Fruit fly (Drosophila melanogaster): ENCODE results near the gene Cad96Ca.

Cad96Ca gene

DNA sequence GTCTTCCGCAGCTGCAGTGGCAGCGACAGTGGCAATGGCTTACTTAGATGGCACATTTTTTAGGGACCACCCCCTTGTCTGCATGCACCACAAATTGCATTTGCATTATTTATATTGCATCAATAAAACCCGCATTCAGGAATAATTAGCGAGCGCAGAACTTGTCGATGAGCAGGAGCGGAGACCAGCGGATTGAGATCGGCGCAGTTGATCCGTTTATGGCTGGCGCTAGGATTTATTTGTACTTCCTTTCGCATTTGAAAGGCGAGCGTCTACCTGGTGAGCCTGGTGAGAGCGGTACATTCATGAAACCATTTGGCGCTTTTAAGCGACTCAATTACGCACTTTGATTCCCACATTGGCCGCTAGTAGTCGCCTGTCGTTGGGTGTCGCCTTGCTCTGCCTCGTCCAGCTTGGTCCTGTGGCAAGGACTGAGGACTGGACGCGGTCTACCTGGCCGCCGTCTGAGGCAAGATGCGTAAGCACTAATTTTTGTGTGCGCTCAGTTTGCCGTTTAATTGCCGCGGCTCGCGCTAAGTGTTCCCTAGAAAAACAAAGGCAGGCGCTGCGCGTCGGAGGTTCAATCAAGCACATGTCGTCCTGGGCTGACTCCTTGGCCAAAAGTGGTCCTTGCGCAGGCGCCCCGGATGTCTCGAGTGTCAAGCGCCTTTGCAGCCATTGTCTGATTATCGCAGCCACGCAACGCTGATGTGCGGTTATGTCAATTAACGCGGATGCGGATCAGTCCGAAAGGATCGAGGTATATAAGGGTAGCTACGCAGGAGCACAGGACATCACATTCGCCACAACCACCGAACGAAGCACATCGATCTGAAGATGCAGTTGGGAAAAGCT lies 13.1 kb downstream of the Cad96Ca start, which contains the start of gene CG13653:
CG13653 (plus strand) TSS at position 805 of the 855 bp plus-strand sequence.
- TF ChIP-seq pan (optimal IDR thresholded peaks at IDR 0.05) (no peak), usp (GFP tag; optimal IDR thresholded peaks at IDR 0.05) (no peak)

DNA sequence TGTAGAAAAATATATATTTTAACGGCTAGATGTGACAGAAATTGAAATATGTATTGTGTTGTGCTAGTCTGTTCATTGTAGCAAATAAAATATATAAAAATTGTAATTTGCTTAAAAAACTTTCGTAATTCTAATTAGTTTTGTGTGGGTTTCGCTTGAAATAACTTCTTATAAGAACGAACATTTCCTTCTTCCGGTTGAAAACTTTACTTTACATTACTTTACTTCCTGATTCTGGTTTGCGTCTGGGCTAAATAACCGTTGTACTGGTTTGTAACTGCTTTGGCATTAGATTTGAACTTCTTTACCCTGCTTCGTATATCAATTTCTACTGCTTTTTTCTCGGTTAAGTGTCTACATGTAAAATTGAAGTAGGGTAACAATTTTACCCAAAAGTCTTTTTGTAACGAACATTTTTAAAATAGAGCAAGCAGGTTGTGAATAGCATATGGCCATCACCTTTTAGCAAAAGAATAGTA lies 14.3 kb downstream of the Cad96Ca start, which contains the start of gene lobo:
lobo (minus strand) TSS at position 51 of the 479 bp plus-strand sequence.
- no peak for TF ChIP-seq usp (GFP tag; optimal IDR thresholded peaks at IDR 0.05)
- TF ChIP-seq psq (optimal IDR thresholded peaks at IDR 0.05): no peak
- TF ChIP-seq Dll (optimal IDR thresholded peaks at IDR 0.05): no peak
- TF ChIP-seq pan (optimal IDR thresholded peaks at IDR 0.05): no peak
- TF ChIP-seq EcR (GFP tag; optimal IDR thresholded peaks at IDR 0.05): no peak
- no peak for TF ChIP-seq CG8478 (optimal IDR thresholded peaks at IDR 0.05)

DNA sequence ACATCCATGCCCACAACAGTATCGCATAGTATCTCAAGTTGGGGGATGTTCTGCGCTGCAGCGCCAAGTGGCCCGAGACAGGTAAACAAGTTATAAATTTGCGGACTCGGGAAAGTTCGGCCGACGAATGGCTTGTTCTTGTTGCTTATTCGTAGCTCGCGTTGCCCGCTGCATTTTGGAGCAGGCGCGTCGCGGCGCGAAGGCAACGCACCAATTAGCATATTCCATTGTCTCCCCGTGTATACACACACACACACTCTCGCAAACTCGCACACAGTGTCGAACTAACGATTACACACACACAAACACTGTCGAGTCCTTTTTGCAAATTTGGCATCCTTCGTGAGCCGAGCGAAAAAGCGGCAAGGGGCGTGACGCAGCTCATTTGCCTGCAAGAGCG lies 19.1 kb downstream of the Cad96Ca start:
- TF ChIP-seq EcR (GFP tag; optimal IDR thresholded peaks at IDR 0.05) (no peak), Dll (optimal IDR thresholded peaks at IDR 0.05) (no peak), CG8478 (optimal IDR thresholded peaks at IDR 0.05) (no peak), usp (GFP tag; optimal IDR thresholded peaks at IDR 0.05) (no peak)

DNA sequence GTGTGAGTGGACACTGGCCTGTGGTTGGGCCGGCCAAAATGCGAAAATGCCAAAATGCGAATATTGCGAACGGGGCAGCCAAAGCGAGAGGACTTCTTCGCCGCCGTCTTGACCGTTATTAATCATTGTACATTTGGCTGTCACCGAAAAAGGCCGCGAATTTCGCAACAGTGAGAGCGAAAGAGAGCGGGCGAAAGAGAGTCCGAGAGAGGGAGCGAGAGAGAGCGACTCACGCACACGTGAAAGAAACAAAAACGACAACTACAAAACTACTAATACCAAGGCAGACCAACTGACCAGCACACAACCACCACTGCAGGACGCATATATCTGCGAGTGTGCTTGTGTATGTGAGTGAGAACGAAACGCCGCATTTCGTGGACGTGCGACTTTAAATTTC lies 23.5 kb downstream of the Cad96Ca start:
- TF ChIP-seq CG8478 (optimal IDR thresholded peaks at IDR 0.05) (peak; percentile 43), pan (optimal IDR thresholded peaks at IDR 0.05) (no peak)

DNA sequence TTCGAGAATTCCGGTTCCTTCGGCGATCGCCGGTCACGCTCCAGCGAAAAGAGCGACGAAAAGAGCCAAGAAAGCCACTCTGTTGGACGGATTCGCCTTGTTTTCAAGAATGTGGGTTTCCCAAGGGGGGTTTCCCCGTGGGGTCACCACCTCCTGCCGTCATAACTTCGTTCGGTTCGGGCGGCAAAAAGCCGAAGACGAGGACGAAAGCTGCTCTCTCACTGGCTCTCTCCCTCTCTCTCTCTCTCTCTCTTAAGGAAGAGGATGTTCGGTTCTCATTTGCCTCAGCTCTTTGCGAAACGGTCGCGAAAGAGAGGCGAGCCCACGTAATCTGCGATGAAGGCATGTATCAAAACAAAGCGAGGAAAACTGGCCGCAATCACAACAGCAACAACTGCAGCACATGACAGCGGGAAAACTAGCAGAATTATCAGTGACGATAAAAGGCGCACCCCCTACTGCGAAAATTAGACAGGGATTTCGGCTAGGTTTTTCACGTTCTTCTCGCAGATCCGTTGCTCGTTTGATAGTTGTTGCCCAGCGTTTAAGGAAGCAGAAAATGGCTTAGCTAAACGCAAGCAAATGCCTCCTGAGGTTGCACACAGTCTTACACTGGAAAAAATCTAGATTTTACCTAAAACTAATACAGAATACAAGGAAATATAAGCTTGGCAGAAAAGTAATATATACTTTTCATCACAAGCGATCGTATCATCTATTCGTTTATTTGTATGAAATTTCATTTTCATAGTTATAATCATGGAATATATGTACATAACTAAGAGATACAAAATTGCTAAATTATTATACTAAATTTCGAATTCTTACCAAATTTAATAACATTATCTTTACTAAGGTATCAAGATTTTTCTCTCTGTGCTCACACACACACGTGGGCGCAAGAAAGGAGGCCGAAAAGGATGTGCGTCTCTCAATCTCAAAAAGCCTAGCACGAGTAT lies 24.3 kb downstream of the Cad96Ca start, which contains the start of gene dan:
dan (plus strand) TSS at position 900 of the 959 bp plus-strand sequence.
- no peak for TF ChIP-seq CG8478 (optimal IDR thresholded peaks at IDR 0.05)
- no peak for TF ChIP-seq EcR (GFP tag; optimal IDR thresholded peaks at IDR 0.05)
- no peak for TF ChIP-seq psq (optimal IDR thresholded peaks at IDR 0.05)
- TF ChIP-seq pan (optimal IDR thresholded peaks at IDR 0.05): no peak
- no peak for TF ChIP-seq Dll (optimal IDR thresholded peaks at IDR 0.05)
- no peak for TF ChIP-seq usp (GFP tag; optimal IDR thresholded peaks at IDR 0.05)

DNA sequence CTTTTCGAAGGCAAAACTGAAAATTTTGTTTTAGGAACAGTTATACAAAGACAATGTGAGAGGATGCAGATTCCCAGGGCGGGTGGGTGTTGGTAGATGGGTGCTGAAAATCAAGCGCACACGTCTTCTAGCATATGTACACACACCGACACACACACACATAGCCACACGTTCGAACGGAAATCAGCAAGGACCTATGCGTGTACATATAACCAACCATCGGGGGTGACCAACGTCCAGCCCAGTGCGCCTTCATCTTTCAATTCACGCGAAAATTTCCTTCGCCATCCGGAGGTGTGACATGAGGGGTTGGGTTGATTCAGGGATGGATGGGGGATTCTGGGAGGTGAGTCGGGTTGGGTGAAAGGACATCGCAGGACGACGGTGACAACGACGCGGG lies 26.7 kb downstream of the Cad96Ca start:
- TF ChIP-seq EcR (GFP tag; optimal IDR thresholded peaks at IDR 0.05): no peak
- TF ChIP-seq usp (GFP tag; optimal IDR thresholded peaks at IDR 0.05): no peak
- TF ChIP-seq Dll (optimal IDR thresholded peaks at IDR 0.05): no peak
- no peak for TF ChIP-seq pan (optimal IDR thresholded peaks at IDR 0.05)
- TF ChIP-seq psq (optimal IDR thresholded peaks at IDR 0.05): no peak
- no peak for TF ChIP-seq CG8478 (optimal IDR thresholded peaks at IDR 0.05)

DNA sequence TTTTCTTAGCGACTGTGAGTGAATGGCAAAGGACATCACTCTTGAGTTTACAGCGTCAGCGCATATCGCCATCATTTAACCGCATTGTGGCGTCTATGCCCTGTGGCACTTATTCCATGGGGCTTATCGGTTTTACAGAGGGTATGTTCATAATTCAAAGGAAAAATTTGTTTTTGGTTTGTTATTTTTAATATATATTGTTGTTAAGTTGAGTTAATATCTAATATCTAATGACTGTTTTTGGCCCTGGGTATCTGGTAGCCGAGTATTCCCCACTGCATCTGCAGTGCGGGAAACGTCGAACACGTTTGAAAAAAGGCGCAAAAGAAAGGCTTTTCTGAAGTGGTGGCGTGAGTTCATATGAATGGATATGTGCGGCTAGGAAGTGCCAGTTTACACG lies 29.6 kb downstream of the Cad96Ca start:
- TF ChIP-seq psq (optimal IDR thresholded peaks at IDR 0.05) (no peak), pan (optimal IDR thresholded peaks at IDR 0.05) (peak; percentile 32)

DNA sequence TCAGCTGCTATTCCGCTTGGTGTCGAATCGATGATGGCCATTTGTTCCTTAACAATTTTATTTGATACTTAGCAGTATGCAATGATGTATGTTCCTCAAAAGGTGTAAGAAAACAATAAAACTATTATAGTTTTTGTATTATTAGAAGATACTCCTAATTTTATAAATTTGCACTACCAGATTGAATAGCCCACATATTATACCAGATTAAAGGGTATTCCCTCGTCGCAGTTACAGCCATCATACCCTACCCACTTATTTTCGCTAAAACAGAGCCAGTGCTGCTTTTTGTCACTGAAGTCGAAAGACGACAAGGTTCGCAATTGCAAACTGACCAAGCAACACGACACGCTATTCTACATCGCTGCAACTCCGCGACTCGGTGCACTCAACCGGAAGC lies 30.7 kb downstream of the Cad96Ca start:
- TF ChIP-seq psq (optimal IDR thresholded peaks at IDR 0.05): no peak

DNA sequence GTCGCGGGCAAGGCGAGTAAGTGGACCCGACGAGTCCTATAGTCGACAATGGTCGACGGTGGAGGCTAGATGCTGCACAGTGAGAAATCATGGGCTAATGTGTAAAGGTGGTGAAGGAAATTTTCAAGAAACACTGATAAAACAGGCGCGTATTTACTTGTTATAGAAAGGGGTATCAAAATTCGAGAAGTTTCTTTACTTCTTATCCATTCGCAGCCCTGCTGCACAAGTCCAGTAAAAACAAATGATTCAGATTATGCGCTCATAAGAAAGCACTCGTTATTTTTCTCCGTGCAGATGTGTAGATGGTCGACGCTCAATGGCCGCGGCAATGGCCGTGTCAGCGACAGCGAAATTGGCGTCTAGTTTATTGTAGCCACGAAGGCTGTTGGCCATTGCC lies 31.6 kb downstream of the Cad96Ca start:
- TF ChIP-seq psq (optimal IDR thresholded peaks at IDR 0.05) (no peak), usp (GFP tag; optimal IDR thresholded peaks at IDR 0.05) (no peak), Dll (optimal IDR thresholded peaks at IDR 0.05) (no peak), EcR (GFP tag; optimal IDR thresholded peaks at IDR 0.05) (no peak), CG8478 (optimal IDR thresholded peaks at IDR 0.05) (no peak), pan (optimal IDR thresholded peaks at IDR 0.05) (no peak)

DNA sequence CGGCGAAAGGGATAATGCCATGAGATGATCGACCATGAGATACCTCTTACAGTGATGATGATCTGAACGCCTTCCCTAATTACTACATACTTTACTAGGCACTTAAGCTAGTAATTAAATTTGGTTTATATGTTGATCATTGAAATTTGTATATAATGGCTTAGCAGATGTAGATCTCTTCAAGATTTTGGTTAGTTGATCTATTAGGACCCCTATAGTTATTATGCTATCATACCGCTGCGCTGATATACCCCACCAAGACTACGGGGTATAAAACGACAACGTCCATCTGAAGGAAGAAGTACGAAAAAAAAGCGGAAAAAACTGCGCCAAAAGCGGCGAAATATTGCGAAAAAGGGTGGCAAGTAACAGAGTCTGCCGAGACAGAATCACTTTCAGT lies 33.8 kb downstream of the Cad96Ca start:
- TF ChIP-seq usp (GFP tag; optimal IDR thresholded peaks at IDR 0.05) (no peak), pan (optimal IDR thresholded peaks at IDR 0.05) (peak; percentile 89)

DNA sequence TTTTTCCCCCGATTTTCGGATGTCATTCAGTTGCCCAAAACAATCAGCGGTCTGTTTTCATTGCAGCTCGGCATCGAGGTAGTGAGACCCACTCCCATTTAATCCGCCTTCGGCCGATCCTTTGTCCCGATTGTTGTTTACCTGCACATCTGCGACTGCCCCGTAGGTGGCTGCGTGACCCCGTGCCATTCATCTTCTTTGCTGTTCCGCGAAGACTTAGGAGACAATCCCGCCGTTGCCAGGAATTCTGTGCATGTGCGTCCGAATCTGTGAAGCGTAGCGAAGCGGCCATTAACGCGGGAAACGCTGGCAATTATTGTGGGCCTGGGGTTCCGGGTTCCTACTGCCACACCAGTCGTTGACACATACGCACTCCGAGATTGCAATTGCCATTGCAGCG lies 35.1 kb downstream of the Cad96Ca start:
- TF ChIP-seq usp (GFP tag; optimal IDR thresholded peaks at IDR 0.05) (no peak), CG8478 (optimal IDR thresholded peaks at IDR 0.05) (no peak), EcR (GFP tag; optimal IDR thresholded peaks at IDR 0.05) (no peak), pan (optimal IDR thresholded peaks at IDR 0.05) (no peak), Dll (optimal IDR thresholded peaks at IDR 0.05) (no peak), psq (optimal IDR thresholded peaks at IDR 0.05) (no peak)

DNA sequence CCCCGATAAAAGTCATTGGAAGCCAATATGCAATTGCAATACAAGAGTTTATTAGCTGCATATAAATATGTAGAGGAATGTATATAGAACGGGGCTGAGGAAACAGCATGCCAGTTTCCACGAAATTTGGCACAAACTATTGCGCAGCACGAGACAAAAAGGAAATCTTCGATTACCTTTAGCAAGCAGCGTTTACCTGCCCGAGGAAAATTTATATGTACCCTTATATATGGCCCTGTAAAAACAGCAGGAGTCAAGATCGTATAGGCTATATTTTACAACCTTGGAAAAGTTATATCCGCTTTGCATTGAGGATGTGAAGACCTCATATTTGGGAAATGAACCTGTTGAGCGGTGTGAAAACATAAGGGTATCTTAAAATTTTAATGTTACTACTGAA lies 35.7 kb downstream of the Cad96Ca start:
- TF ChIP-seq EcR (GFP tag; optimal IDR thresholded peaks at IDR 0.05): no peak
- TF ChIP-seq Dll (optimal IDR thresholded peaks at IDR 0.05): no peak
- no peak for TF ChIP-seq usp (GFP tag; optimal IDR thresholded peaks at IDR 0.05)
- TF ChIP-seq pan (optimal IDR thresholded peaks at IDR 0.05): no peak
- TF ChIP-seq CG8478 (optimal IDR thresholded peaks at IDR 0.05): no peak
- no peak for TF ChIP-seq psq (optimal IDR thresholded peaks at IDR 0.05)
